Worm (Caenorhabditis elegans): Measurements from ENCODE around the gene F15B9.10.

The F15B9.10 gene

DNA sequence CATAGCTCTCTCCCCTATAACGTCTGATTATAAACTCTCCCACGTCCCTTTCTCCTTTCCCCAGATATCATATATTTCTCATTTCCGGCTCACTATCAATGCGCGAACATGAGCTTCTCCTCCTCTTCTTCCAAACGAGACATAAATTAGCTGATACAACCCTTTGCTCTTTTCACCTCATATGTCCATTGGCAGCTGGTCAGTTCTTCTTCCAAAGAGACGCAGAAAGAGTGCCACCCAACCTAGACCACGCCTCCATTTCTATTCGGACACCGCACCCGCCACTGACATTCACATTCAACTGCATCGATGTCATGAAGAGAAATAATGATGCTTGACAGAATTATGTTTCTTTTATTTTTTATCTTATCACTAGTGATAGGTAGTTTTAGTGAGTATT lies 10.0 kb upstream of the F15B9.10 start, which contains the start of gene fmi-1:
TSS of gene fmi-1 (plus strand) at position 301 of the 400 bp plus-strand sequence.
- TF ChIP-seq elt-3 (tag; optimal IDR thresholded peaks at IDR 0.05) (no peak), nhr-11 (tag; optimal IDR thresholded peaks at IDR 0.05) (no peak), lin-11 (tag; optimal IDR thresholded peaks at IDR 0.05) (no peak), skn-1 (tag; optimal IDR thresholded peaks at IDR 0.05) (no peak), sma-3 (GFP tag; optimal IDR thresholded peaks at IDR 0.05) (no peak), mab-5 (tag; optimal IDR thresholded peaks at IDR 0.05) (no peak), fos-1 (tag; optimal IDR thresholded peaks at IDR 0.05) (no peak), alr-1 (tag; optimal IDR thresholded peaks at IDR 0.05) (no peak), C34F6.9 (tag; optimal IDR thresholded peaks at IDR 0.05) (no peak), Y55F3AM.14 (GFP tag; optimal IDR thresholded peaks at IDR 0.05) (no peak), lsy-2 (tag; optimal IDR thresholded peaks at IDR 0.05) (no peak), ztf-11 (tag; optimal IDR thresholded peaks at IDR 0.05) (no peak), lin-39 (tag; optimal IDR thresholded peaks at IDR 0.05) (no peak), nhr-10 (tag; optimal IDR thresholded peaks at IDR 0.05) (no peak), blmp-1 (tag; optimal IDR thresholded peaks at IDR 0.05; ENCODE audit: insufficient read depth) (no peak), ZK546.5 (tag; optimal IDR thresholded peaks at IDR 0.05) (no peak), dmd-4 (tag; optimal IDR thresholded peaks at IDR 0.05) (no peak), lin-13 (GFP tag; optimal IDR thresholded peaks at IDR 0.05) (no peak), ama-1 (optimal IDR thresholded peaks at IDR 0.05) (no peak), zag-1 (tag; optimal IDR thresholded peaks at IDR 0.05) (no peak)

DNA sequence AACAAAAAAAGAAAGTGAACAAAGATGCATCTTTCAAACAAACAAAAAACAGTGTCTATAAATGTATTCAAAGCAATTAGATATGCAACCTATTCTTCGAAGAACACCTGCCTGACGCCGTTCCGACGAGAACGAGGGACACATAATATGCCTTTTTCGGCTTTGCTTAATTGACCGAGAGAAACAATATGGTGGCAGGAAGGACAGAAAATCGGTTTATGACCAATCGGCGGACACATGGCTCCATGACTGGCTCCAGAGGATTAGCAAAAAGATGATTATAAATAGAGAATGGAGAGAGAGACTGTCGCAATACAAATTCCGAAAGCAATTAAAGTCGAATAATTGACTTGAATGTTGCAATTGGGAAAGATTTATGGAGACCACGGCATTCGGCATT lies 9.5 kb upstream of the F15B9.10 start:
- TF ChIP-seq nhr-12 (tag; optimal IDR thresholded peaks at IDR 0.05) (no peak), nhr-25 (tag; optimal IDR thresholded peaks at IDR 0.05) (no peak), nhr-237 (tag; optimal IDR thresholded peaks at IDR 0.05) (no peak), lin-39 (tag; optimal IDR thresholded peaks at IDR 0.05) (no peak), nhr-21 (tag; optimal IDR thresholded peaks at IDR 0.05) (no peak), ZK546.5 (tag; optimal IDR thresholded peaks at IDR 0.05) (no peak), Y55F3AM.14 (GFP tag; optimal IDR thresholded peaks at IDR 0.05) (no peak), sma-9 (GFP tag; optimal IDR thresholded peaks at IDR 0.05) (no peak), sma-9 (tag; optimal IDR thresholded peaks at IDR 0.05) (no peak), blmp-1 (tag; optimal IDR thresholded peaks at IDR 0.05; ENCODE audit: insufficient read depth) (no peak), snpc-4 (tag; optimal IDR thresholded peaks at IDR 0.05) (no peak), sma-3 (GFP tag; optimal IDR thresholded peaks at IDR 0.05) (no peak), elt-3 (tag; optimal IDR thresholded peaks at IDR 0.05) (no peak), aly-2 (tag; optimal IDR thresholded peaks at IDR 0.05) (no peak), skn-1 (tag; optimal IDR thresholded peaks at IDR 0.05) (no peak)

DNA sequence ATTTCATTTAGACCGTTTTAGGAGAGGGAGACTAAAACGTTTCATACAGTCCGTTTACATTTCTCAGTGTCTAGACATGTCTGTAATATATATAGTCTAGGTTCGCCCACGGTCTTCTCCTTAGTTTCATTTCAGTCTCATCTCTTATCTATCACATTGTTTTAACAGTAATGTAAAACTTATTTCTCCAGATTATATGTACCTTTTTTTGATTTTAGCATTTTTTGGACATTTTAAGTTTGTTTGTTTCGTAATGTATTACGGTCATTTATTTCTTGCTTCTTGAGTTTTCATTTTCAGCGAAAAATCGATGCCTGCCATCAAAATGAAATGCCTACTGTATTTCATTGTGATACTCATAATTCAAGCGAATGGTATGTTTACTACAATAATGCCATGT lies 5.1 kb upstream of the F15B9.10 start, which contains the start of gene F15B9.6:
TSS of gene F15B9.6 (plus strand) at position 301 of the 400 bp plus-strand sequence.
- TF ChIP-seq ztf-11 (tag; optimal IDR thresholded peaks at IDR 0.05) (no peak), lin-39 (tag; optimal IDR thresholded peaks at IDR 0.05) (no peak), unc-39 (tag; optimal IDR thresholded peaks at IDR 0.05) (no peak), skn-1 (tag; optimal IDR thresholded peaks at IDR 0.05) (no peak), R02D3.7 (tag; optimal IDR thresholded peaks at IDR 0.05) (no peak), blmp-1 (tag; optimal IDR thresholded peaks at IDR 0.05; ENCODE audit: insufficient read depth) (no peak), nhr-6 (tag; optimal IDR thresholded peaks at IDR 0.05) (no peak), ceh-16 (tag; optimal IDR thresholded peaks at IDR 0.05) (no peak)

DNA sequence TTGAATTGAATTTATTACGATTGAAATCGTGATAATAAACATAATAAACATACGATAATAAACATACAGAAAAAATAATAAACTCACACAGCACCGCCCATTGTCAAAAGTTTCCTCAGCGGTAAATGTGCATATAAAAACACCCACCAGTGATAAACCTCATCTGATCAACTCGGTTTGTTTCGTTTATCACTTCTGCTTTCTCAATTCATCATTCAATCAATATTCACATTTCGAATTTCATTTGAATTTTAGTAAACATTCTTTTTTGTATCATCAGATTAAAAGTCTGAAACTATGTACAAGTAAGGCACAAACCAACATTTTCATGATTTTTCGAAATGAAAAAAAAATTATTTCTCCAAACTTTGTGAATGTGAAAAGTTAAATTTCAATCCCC lies 4.4 kb upstream of the F15B9.10 start, which contains the start of gene try-10:
TSS of gene try-10 (minus strand) at position 101 of the 400 bp plus-strand sequence.
- TF ChIP-seq blmp-1 (tag; optimal IDR thresholded peaks at IDR 0.05; ENCODE audit: insufficient read depth): no peak
- no peak for TF ChIP-seq dmd-4 (tag; optimal IDR thresholded peaks at IDR 0.05)
- no peak for TF ChIP-seq fos-1 (tag; optimal IDR thresholded peaks at IDR 0.05)
- no peak for TF ChIP-seq nhr-237 (tag; optimal IDR thresholded peaks at IDR 0.05)
- TF ChIP-seq unc-39 (tag; optimal IDR thresholded peaks at IDR 0.05): no peak
- no peak for TF ChIP-seq elt-3 (tag; optimal IDR thresholded peaks at IDR 0.05)

DNA sequence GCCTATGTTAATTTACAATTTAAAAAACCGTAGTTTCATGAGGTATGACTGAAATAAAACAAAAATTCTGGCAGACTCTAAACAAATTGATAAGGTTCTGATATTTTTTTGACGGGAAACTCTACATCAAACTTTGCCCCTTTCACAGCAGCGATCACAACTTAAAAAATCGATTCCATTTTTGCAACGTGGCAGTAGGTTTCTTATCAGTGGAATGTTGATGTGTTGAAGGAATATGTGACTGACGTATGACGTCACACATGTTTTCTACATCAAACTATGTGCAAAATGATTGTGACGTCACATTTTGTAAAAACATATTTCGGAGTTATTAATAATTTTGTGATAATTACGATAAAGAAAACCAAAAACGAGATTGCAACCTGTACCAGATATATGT lies 3.2 kb upstream of the F15B9.10 start:
- TF ChIP-seq R02D3.7 (tag; optimal IDR thresholded peaks at IDR 0.05): no peak
- TF ChIP-seq nhr-21 (tag; optimal IDR thresholded peaks at IDR 0.05): no peak
- peak; percentile 28 for TF ChIP-seq fos-1 (tag; optimal IDR thresholded peaks at IDR 0.05)
- TF ChIP-seq crh-2 (tag; optimal IDR thresholded peaks at IDR 0.05): peak; percentile 92
- TF ChIP-seq sma-9 (GFP tag; optimal IDR thresholded peaks at IDR 0.05): peak; percentile 78
- no peak for TF ChIP-seq sma-9 (tag; optimal IDR thresholded peaks at IDR 0.05)
- peak; percentile 42 for TF ChIP-seq F13H6.1 (tag; optimal IDR thresholded peaks at IDR 0.05)
- peak; percentile 22 for TF ChIP-seq gmeb-1 (tag; optimal IDR thresholded peaks at IDR 0.05)
- no peak for TF ChIP-seq lin-13 (GFP tag; optimal IDR thresholded peaks at IDR 0.05)

All from whole organism, L2 larva.